Fruit fly (Drosophila melanogaster): Measurements from ENCODE around the gene Ir68b.

- no peak for TF ChIP-seq psq (optimal IDR thresholded peaks at IDR 0.05)
- TF ChIP-seq h (optimal IDR thresholded peaks at IDR 0.05) = no peak
Observed at dm6 chr3L:12096799-12097662, 30.2 kb downstream of the Ir68b start.

Measured in Kc167 (cell line).